Worm (Caenorhabditis elegans): ENCODE results near the gene ccdc-149.

The ccdc-149 gene

DNA sequence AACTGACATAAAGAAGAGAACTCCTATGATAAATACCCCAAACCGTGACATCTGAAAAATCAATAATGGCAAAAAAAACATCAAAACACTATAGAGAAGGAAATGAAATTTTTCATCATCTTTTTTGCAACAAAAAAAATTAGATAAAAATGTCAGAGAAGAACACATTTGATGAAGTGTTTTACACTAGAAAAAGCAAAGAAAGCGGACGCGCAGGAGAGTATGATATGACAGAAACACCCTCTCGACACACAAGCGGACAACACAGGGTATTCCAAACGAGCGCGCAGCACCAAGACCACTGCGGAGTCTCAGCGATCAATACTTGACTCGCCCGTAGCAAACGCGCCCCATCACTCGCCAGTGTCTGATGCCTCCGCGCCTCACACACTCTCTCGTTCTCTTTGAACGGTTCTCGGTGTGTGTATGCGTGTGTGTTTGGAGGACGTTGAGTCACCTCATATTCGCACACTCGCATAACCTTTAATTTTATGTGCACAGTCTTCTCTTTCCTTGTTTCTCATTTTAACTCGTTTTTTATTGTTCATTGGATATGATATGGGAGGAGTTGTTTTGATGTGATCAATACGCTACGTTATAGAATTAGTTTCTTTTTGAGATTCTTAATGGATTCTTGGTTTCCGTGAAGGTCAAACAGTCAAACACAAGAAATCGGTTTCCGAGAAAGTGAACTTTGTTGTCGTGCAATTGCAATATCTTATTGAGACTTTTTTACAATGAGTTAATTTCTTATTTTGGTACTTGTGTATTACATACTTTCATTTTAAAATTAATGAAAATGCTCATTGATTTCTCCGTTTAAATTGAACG lies 35.4 kb upstream of the ccdc-149 start, which contains the start of gene selt-1.1 (continued):
- TF ChIP-seq C38D4.7 (GFP tag; optimal IDR thresholded peaks at IDR 0.05) (no peak), nfya-1 (tag; optimal IDR thresholded peaks at IDR 0.05) (peak; percentile 57), C08G9.2 (tag; optimal IDR thresholded peaks at IDR 0.05) (no peak), ahr-1 (tag; optimal IDR thresholded peaks at IDR 0.05) (no peak), pros-1 (tag; optimal IDR thresholded peaks at IDR 0.05) (no peak), madf-2 (tag; optimal IDR thresholded peaks at IDR 0.05) (peak; percentile 13), rnt-1 (tag; optimal IDR thresholded peaks at IDR 0.05) (peak; percentile 43), pha-2 (tag; optimal IDR thresholded peaks at IDR 0.05) (no peak), ceh-48 (tag; optimal IDR thresholded peaks at IDR 0.05) (peak; percentile 83), ceh-34 (tag; optimal IDR thresholded peaks at IDR 0.05) (peak; percentile 49), hlh-13 (GFP tag; optimal IDR thresholded peaks at IDR 0.05) (no peak), ceh-24 (tag; optimal IDR thresholded peaks at IDR 0.05) (no peak), T23F11.4 (GFP tag; optimal IDR thresholded peaks at IDR 0.05) (no peak), unc-86 (tag; optimal IDR thresholded peaks at IDR 0.05) (no peak), fax-1 (tag; optimal IDR thresholded peaks at IDR 0.05) (peak; percentile 32), lin-11 (tag; optimal IDR thresholded peaks at IDR 0.05) (no peak), Y22D7AL.16 (tag; optimal IDR thresholded peaks at IDR 0.05) (no peak), gmeb-2 (tag; optimal IDR thresholded peaks at IDR 0.05) (no peak), pag-3 (tag; optimal IDR thresholded peaks at IDR 0.05; ENCODE audit: borderline replicate concordance) (no peak), ceh-19 (GFP tag; optimal IDR thresholded peaks at IDR 0.05) (no peak)

- TF ChIP-seq hlh-30 (tag; optimal IDR thresholded peaks at IDR 0.05; ENCODE audit: insufficient read depth) (no peak), elt-2 (tag; optimal IDR thresholded peaks at IDR 0.05) (no peak)
These were observed 30.4 kb upstream of the ccdc-149 start for ce11 chrX:11541690-11542089.

- TF ChIP-seq fax-1 (tag; optimal IDR thresholded peaks at IDR 0.05) (no peak), hlh-8 (tag; optimal IDR thresholded peaks at IDR 0.05) (no peak), ceh-22 (tag; optimal IDR thresholded peaks at IDR 0.05) (no peak), pqm-1 (tag; optimal IDR thresholded peaks at IDR 0.05) (no peak)
These were observed 26.1 kb upstream of the ccdc-149 start, which contains the start of gene gcp-2.2 for ce11 chrX:11537240-11537764. Gene gcp-2.2, plus strand, starts transcription at chrX:11537714.

- TF ChIP-seq K09A11.1 (tag; optimal IDR thresholded peaks at IDR 0.05; ENCODE audit: insufficient read depth) = no peak
- no peak for TF ChIP-seq fkh-6 (tag; optimal IDR thresholded peaks at IDR 0.05)
- no peak for TF ChIP-seq unc-3 (GFP tag; conservative IDR thresholded peaks at IDR 0.05)
- no peak for TF ChIP-seq unc-3 (tag; optimal IDR thresholded peaks at IDR 0.05)
- TF ChIP-seq ceh-2 (tag; optimal IDR thresholded peaks at IDR 0.05) = no peak
- no peak for TF ChIP-seq elt-4 (tag; optimal IDR thresholded peaks at IDR 0.05)
- TF ChIP-seq zip-5 (tag; optimal IDR thresholded peaks at IDR 0.05) = no peak
- TF ChIP-seq lin-11 (tag; optimal IDR thresholded peaks at IDR 0.05) = no peak
- no peak for TF ChIP-seq F13H6.1 (tag; optimal IDR thresholded peaks at IDR 0.05)
- TF ChIP-seq ceh-9 (tag; optimal IDR thresholded peaks at IDR 0.05) = no peak
- TF ChIP-seq ref-2 (tag; optimal IDR thresholded peaks at IDR 0.05) = no peak
- no peak for TF ChIP-seq fkh-10 (GFP tag; optimal IDR thresholded peaks at IDR 0.05)
- no peak for TF ChIP-seq sdc-2 (tag; optimal IDR thresholded peaks at IDR 0.05)
- no peak for TF ChIP-seq unc-86 (tag; optimal IDR thresholded peaks at IDR 0.05)
- no peak for TF ChIP-seq ceh-30 (tag; optimal IDR thresholded peaks at IDR 0.05)
- no peak for TF ChIP-seq ttx-3 (tag; optimal IDR thresholded peaks at IDR 0.05)
- no peak for TF ChIP-seq T23F11.4 (GFP tag; optimal IDR thresholded peaks at IDR 0.05)
- no peak for TF ChIP-seq unc-55 (GFP tag; optimal IDR thresholded peaks at IDR 0.05)
- no peak for TF ChIP-seq ets-4 (tag; optimal IDR thresholded peaks at IDR 0.05)
- TF ChIP-seq hlh-8 (tag; optimal IDR thresholded peaks at IDR 0.05) = no peak
- no peak for TF ChIP-seq nfya-1 (tag; optimal IDR thresholded peaks at IDR 0.05)
These were observed 25.2 kb upstream of the ccdc-149 start, which contains the start of gene C35C5.9 for ce11 chrX:11536408-11536807. Gene C35C5.9, plus strand, starts transcription at chrX:11536568.

All from whole organism, late embryonic.